Worm (Caenorhabditis elegans): Measurements from ENCODE around the gene F39B3.7.

The F39B3.7 gene

DNA sequence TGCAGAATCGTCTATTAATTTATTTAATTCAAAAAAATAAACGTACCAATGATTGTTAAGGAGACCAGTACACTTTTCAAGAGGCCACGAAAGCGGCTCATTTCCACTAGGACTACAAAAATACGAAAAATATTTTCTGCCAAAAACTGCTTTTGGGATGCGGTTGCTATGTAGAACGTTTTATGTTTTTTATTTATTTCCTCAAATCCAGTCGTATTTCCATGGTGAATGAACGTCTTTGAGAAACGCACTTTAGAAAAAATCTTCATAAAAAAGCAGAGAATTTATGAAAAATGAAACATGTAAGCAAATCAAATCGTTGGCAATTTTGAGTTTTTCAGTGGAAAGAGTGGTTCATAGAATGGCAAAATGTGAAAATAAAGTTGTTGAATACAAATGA lies at the start of gene F39B3.7:
Gene F39B3.7, minus strand, starts transcription at position 101 of the 400 bp plus-strand sequence.
- TF ChIP-seq ets-7 (tag; optimal IDR thresholded peaks at IDR 0.05) (no peak), F13C5.2 (tag; optimal IDR thresholded peaks at IDR 0.05) (no peak), hnd-1 (tag; optimal IDR thresholded peaks at IDR 0.05) (no peak), ceh-13 (GFP tag; optimal IDR thresholded peaks at IDR 0.05) (no peak), B0310.2 (tag; optimal IDR thresholded peaks at IDR 0.05) (no peak)

DNA sequence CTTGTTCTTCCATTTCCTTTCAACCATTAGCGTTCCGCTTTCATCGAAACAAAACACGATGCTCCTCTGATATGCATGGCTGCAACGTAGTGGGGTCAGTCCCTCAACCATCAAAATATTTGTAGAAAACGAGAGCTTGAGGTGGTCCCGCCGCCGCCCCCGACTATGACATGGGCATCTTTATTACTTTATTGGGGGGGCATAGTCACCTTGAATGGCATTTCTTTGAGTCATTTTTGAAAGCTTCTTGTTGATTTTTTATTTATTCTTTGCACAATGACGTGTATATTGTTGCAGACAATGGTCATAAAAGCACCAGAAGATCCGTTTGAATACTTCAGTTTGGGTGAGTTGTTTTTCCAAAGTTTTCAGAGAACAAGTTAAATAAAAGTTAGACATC lies 47.0 kb upstream of the F39B3.7 start, which contains the start of gene ncs-7:
Gene ncs-7, plus strand, starts transcription at position 301 of the 400 bp plus-strand sequence.
- no peak for TF ChIP-seq ceh-13 (GFP tag; optimal IDR thresholded peaks at IDR 0.05)
- no peak for TF ChIP-seq tbx-37 (GFP tag; conservative IDR thresholded peaks at IDR 0.05)
- no peak for TF ChIP-seq ama-1 (optimal IDR thresholded peaks at IDR 0.05)
- TF ChIP-seq ceh-36 (tag; optimal IDR thresholded peaks at IDR 0.05), result no peak
- TF ChIP-seq hmg-4 (GFP tag; optimal IDR thresholded peaks at IDR 0.05), result no peak

DNA sequence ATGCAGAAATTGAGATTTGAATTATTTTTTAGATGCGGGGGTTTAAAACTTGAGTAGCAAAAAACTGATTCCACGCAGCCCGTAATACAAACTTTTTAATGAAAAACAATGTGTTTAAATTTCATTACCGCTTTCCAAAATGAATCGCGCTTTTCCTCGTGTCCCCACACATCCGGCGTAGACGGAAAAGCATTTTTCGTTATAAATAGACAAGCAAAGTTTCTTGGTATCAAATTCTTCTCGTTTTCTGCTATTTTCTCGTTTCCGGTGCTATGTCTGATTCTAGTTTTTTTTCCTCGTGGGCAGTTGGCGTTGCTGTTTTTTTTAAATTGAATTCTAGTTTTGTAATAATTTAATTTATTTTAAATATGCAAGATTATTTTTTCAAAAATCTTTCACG lies 45.7 kb upstream of the F39B3.7 start:
- TF ChIP-seq ama-1 (optimal IDR thresholded peaks at IDR 0.05) (no peak), hmg-4 (GFP tag; optimal IDR thresholded peaks at IDR 0.05) (no peak), F13C5.2 (tag; optimal IDR thresholded peaks at IDR 0.05) (no peak), tbx-11 (GFP tag; IDR thresholded peaks at IDR 0.05) (no peak), hmbx-1 (tag; optimal IDR thresholded peaks at IDR 0.05) (no peak), pes-1 (GFP tag; IDR thresholded peaks at IDR 0.05) (no peak), ceh-36 (tag; optimal IDR thresholded peaks at IDR 0.05) (no peak), scrt-1 (GFP tag; IDR thresholded peaks at IDR 0.05) (no peak), aly-1 (tag; optimal IDR thresholded peaks at IDR 0.05) (no peak), sea-1 (GFP tag; conservative IDR thresholded peaks at IDR 0.05) (no peak), tra-4 (tag; optimal IDR thresholded peaks at IDR 0.05) (no peak), tbx-37 (GFP tag; conservative IDR thresholded peaks at IDR 0.05) (no peak), ets-7 (tag; optimal IDR thresholded peaks at IDR 0.05) (no peak), hnd-1 (tag; optimal IDR thresholded peaks at IDR 0.05) (no peak), flt-1 (GFP tag; IDR thresholded peaks at IDR 0.05) (no peak), ceh-13 (GFP tag; optimal IDR thresholded peaks at IDR 0.05) (no peak), B0310.2 (tag; optimal IDR thresholded peaks at IDR 0.05) (no peak)

DNA sequence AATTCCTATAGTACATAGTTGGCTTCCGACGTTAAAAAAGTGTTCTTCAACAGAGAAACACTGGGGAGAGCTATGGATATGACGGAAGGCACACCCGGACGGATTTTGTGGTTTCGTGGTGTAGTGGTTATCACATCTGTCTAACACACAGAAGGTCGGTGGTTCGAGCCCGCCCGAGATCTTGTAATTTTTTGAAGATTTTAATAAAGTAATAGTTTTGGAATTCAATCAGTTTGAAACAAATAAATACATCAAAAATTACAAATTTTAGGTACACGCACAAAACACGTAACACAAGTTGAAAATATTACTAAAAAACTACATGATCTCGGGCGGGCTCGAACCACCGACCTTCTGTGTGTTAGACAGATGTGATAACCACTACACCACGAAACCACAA lies 43.9 kb upstream of the F39B3.7 start:
- no peak for TF ChIP-seq ets-7 (tag; optimal IDR thresholded peaks at IDR 0.05)
- TF ChIP-seq scrt-1 (GFP tag; IDR thresholded peaks at IDR 0.05), result peak; percentile 75; the same call in 1 of the 2 replicates
- 0 out of 2 replicates have a peak, but pooled peaks have one; percentile 34 for TF ChIP-seq tbx-37 (GFP tag; conservative IDR thresholded peaks at IDR 0.05)
- TF ChIP-seq flt-1 (GFP tag; IDR thresholded peaks at IDR 0.05), result peak; percentile 55
- TF ChIP-seq hmg-4 (GFP tag; optimal IDR thresholded peaks at IDR 0.05), result no peak
- no peak for TF ChIP-seq hnd-1 (tag; optimal IDR thresholded peaks at IDR 0.05)
- peak; percentile 29 for TF ChIP-seq ceh-13 (GFP tag; optimal IDR thresholded peaks at IDR 0.05)
- TF ChIP-seq B0310.2 (tag; optimal IDR thresholded peaks at IDR 0.05), result no peak
- TF ChIP-seq tbx-11 (GFP tag; IDR thresholded peaks at IDR 0.05), result peak; percentile 67; the same call in 1 of the 2 replicates
- peak; percentile 79; the same call in 1 of the 2 replicates for TF ChIP-seq sea-1 (GFP tag; conservative IDR thresholded peaks at IDR 0.05)
- TF ChIP-seq aly-1 (tag; optimal IDR thresholded peaks at IDR 0.05), result no peak
- TF ChIP-seq pes-1 (GFP tag; IDR thresholded peaks at IDR 0.05), result peak; percentile 81
- TF ChIP-seq ama-1 (optimal IDR thresholded peaks at IDR 0.05), result no peak
- TF ChIP-seq ceh-36 (tag; optimal IDR thresholded peaks at IDR 0.05), result peak; percentile 64
- no peak for TF ChIP-seq F13C5.2 (tag; optimal IDR thresholded peaks at IDR 0.05)
- no peak for TF ChIP-seq hmbx-1 (tag; optimal IDR thresholded peaks at IDR 0.05)
- TF ChIP-seq tra-4 (tag; optimal IDR thresholded peaks at IDR 0.05), result no peak

DNA sequence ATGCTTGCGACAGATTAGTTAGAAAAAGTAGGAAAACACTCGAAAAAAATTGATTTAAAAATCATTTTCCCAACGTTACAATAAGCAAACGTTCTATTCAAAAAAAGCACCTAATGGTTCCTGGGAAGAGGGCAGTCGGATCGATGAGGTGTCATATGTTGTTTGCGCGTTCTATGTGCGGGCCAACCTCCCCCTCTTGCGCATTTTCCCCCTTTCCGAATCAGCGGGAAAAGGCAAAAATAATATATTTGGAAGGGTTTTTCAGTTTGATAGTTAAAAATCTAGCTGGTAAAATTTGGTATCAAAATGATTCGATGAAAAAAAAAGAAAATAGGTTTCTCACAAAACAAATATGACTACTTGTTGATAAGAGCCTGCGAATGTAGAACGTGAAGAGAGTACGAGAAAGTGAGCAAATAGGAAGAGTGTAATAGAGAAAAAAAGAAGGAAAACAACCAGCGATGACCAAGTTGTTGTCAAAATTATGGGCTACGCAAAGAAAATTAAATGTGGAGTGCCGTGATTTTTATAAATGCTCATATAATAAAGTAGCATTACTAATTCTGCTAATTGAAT lies 43.2 kb upstream of the F39B3.7 start:
- no peak for TF ChIP-seq F13C5.2 (tag; optimal IDR thresholded peaks at IDR 0.05)
- TF ChIP-seq ets-7 (tag; optimal IDR thresholded peaks at IDR 0.05), result no peak
- no peak for TF ChIP-seq hmbx-1 (tag; optimal IDR thresholded peaks at IDR 0.05)
- no peak for TF ChIP-seq aly-1 (tag; optimal IDR thresholded peaks at IDR 0.05)
- TF ChIP-seq tbx-37 (GFP tag; conservative IDR thresholded peaks at IDR 0.05), result peak; percentile 32; the same call in 1 of the 2 replicates
- no peak for TF ChIP-seq flt-1 (GFP tag; IDR thresholded peaks at IDR 0.05)
- TF ChIP-seq ama-1 (optimal IDR thresholded peaks at IDR 0.05), result no peak
- 0 out of 2 replicates have a peak, but pooled peaks have one; percentile 64 for TF ChIP-seq sea-1 (GFP tag; conservative IDR thresholded peaks at IDR 0.05)
- no peak for TF ChIP-seq ceh-36 (tag; optimal IDR thresholded peaks at IDR 0.05)
- TF ChIP-seq hmg-4 (GFP tag; optimal IDR thresholded peaks at IDR 0.05), result peak; percentile 17
- no peak for TF ChIP-seq tra-4 (tag; optimal IDR thresholded peaks at IDR 0.05)
- no peak for TF ChIP-seq hnd-1 (tag; optimal IDR thresholded peaks at IDR 0.05)
- no peak for TF ChIP-seq B0310.2 (tag; optimal IDR thresholded peaks at IDR 0.05)
- no peak for TF ChIP-seq pes-1 (GFP tag; IDR thresholded peaks at IDR 0.05)

DNA sequence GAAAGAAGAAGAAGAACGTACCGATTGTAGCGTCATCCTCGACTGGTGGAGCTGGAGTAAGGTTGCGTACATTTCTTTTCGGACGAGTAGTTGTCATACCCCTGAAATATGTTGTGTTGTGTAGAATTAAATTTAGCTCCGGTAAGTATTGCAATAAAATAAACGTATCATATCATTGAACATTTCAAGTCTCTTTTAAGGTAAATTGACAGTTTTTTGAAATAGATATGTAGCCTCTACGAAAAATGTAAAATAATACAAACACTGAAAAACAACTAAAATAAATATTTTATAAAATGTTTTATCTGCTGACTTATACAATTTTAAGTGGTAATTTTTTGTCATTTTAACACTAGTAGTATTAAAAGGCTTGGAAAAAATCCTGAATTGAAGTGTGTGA lies 42.7 kb upstream of the F39B3.7 start, which contains the start of gene C16H3.3:
Gene C16H3.3, minus strand, starts transcription at position 101 of the 400 bp plus-strand sequence.
- no peak for TF ChIP-seq scrt-1 (GFP tag; IDR thresholded peaks at IDR 0.05)
- no peak for TF ChIP-seq hmbx-1 (tag; optimal IDR thresholded peaks at IDR 0.05)
- TF ChIP-seq aly-1 (tag; optimal IDR thresholded peaks at IDR 0.05), result no peak
- no peak for TF ChIP-seq B0310.2 (tag; optimal IDR thresholded peaks at IDR 0.05)
- no peak for TF ChIP-seq hnd-1 (tag; optimal IDR thresholded peaks at IDR 0.05)
- no peak for TF ChIP-seq ama-1 (optimal IDR thresholded peaks at IDR 0.05)
- no peak for TF ChIP-seq tbx-37 (GFP tag; conservative IDR thresholded peaks at IDR 0.05)
- TF ChIP-seq ets-7 (tag; optimal IDR thresholded peaks at IDR 0.05), result no peak
- TF ChIP-seq sea-1 (GFP tag; conservative IDR thresholded peaks at IDR 0.05), result no peak
- TF ChIP-seq ceh-36 (tag; optimal IDR thresholded peaks at IDR 0.05), result no peak
- no peak for TF ChIP-seq ceh-13 (GFP tag; optimal IDR thresholded peaks at IDR 0.05)
- no peak for TF ChIP-seq pes-1 (GFP tag; IDR thresholded peaks at IDR 0.05)
- no peak for TF ChIP-seq tbx-11 (GFP tag; IDR thresholded peaks at IDR 0.05)
- no peak for TF ChIP-seq F13C5.2 (tag; optimal IDR thresholded peaks at IDR 0.05)
- no peak for TF ChIP-seq tra-4 (tag; optimal IDR thresholded peaks at IDR 0.05)
- TF ChIP-seq flt-1 (GFP tag; IDR thresholded peaks at IDR 0.05), result no peak
- TF ChIP-seq hmg-4 (GFP tag; optimal IDR thresholded peaks at IDR 0.05), result no peak

DNA sequence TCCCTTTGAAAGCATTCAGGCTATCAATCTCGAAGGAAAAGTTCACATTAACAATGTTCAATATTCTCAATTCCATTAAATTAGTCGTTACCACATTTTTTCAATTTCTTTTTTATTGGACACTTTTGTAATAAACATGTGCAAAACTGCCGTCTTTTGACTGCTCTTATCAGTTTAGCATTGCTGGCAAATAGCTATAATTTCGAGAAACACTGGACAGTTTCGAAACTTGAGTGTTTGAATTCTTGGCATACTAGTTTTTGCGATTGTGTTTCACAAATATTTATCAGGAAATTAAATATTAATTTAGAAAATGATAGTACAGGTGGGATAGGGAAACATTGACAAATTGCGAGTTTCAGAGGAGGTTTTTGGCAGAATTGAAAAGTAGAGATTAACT lies 34.1 kb upstream of the F39B3.7 start:
- TF ChIP-seq ama-1 (optimal IDR thresholded peaks at IDR 0.05) (no peak), aly-1 (tag; optimal IDR thresholded peaks at IDR 0.05) (no peak)
